Fruit fly (Drosophila melanogaster) whole organism, embryonic: ENCODE measurements around the gene CG15155.

Experiments
- Adf1 ChIP-seq: fragments of 200-800 bp; sonication (Bioruptor generic); IDR thresholded peaks from 2 replicates; pipeline ENCODE4 v1.3.6; 2022; ENCODE audit warnings: missing biosample characterization, missing genetic modification characterization
- Atf3 ChIP-seq: fragments of 200-800 bp; sonication (Bioruptor generic); optimal IDR thresholded peaks from 3 replicates; lab custom pipeline; 2016; ENCODE audit warnings: missing biosample characterization, missing genetic modification characterization
- CG10209 ChIP-seq: fragments of 200-800 bp; sonication (Bioruptor generic); optimal IDR thresholded peaks from 3 replicates; lab custom pipeline; 2017; ENCODE audit warnings: missing biosample characterization, mild to moderate bottlenecking, missing genetic modification characterization, missing genetic modification reagents
- CG10959 ChIP-seq: fragments of 200-800 bp; sonication (Bioruptor generic); IDR thresholded peaks from 2 replicates; pipeline ENCODE4 v1.3.6; 2022; ENCODE audit warnings: missing biosample characterization, missing genetic modification characterization
- CG12104 ChIP-seq: fragments of 200-800 bp; sonication (Bioruptor generic); optimal IDR thresholded peaks from 3 replicates; lab custom pipeline; 2016; ENCODE audit warnings: missing biosample characterization, missing genetic modification characterization
- CG13624 ChIP-seq: fragments of 200-800 bp; sonication (Bioruptor generic); optimal IDR thresholded peaks from 2 replicates; lab custom pipeline; 2016; ENCODE audit warnings: missing biosample characterization, missing genetic modification characterization
- CG14014 ChIP-seq: fragments of 200-800 bp; sonication (Bioruptor generic); IDR thresholded peaks from 2 replicates; pipeline ENCODE4 v1.3.6; 2022; ENCODE audit warnings: missing biosample characterization, missing genetic modification characterization
- CG14965 ChIP-seq: fragments of 200-800 bp; sonication (Bioruptor generic); optimal IDR thresholded peaks from 2 replicates; lab custom pipeline; 2016; ENCODE audit warnings: missing biosample characterization, missing genetic modification characterization, borderline replicate concordance
- CG15011 ChIP-seq: fragments of 200-800 bp; sonication (Bioruptor generic); optimal IDR thresholded peaks from 3 replicates; lab custom pipeline; 2018; ENCODE audit warnings: missing biosample characterization, mild to moderate bottlenecking, missing genetic modification characterization
- CG15514 ChIP-seq: fragments of 200-800 bp; sonication (Bioruptor generic); optimal IDR thresholded peaks from 3 replicates; lab custom pipeline; 2017; ENCODE audit warnings: missing biosample characterization, missing genetic modification characterization, mild to moderate bottlenecking, moderate library complexity, missing genetic modification reagents
- CG18764 ChIP-seq: fragments of 200-800 bp; sonication (Bioruptor generic); optimal IDR thresholded peaks from 3 replicates; lab custom pipeline; 2016; ENCODE audit warnings: missing biosample characterization, missing genetic modification characterization
- CG2129 ChIP-seq: fragments of 200-800 bp; sonication (Bioruptor generic); IDR thresholded peaks from 2 replicates; pipeline ENCODE4 v1.3.6; 2022; ENCODE audit warnings: missing biosample characterization, missing genetic modification characterization; ENCODE audit not compliant: partially characterized antibody
- CG31388 ChIP-seq: fragments of 200-800 bp; sonication (Bioruptor generic); optimal IDR thresholded peaks from 2 replicates; lab custom pipeline; 2016; ENCODE audit warnings: missing biosample characterization, missing genetic modification characterization
- CG32532 ChIP-seq: fragments of 200-800 bp; sonication (Bioruptor generic); IDR thresholded peaks from 2 replicates; pipeline ENCODE4 v1.3.6; 2022; ENCODE audit warnings: missing biosample characterization, missing genetic modification characterization
- CG3995 ChIP-seq: fragments of 200-800 bp; sonication (Bioruptor generic); optimal IDR thresholded peaks from 3 replicates; lab custom pipeline; 2016; ENCODE audit warnings: missing biosample characterization, missing genetic modification characterization
- CG4282 ChIP-seq: fragments of 200-800 bp; sonication (Bioruptor generic); optimal IDR thresholded peaks from 2 replicates; lab custom pipeline; 2016; ENCODE audit warnings: missing biosample characterization, missing genetic modification characterization
- CG5953 ChIP-seq: fragments of 200-800 bp; sonication (Bioruptor generic); IDR thresholded peaks from 2 replicates; pipeline ENCODE4 v1.3.6; 2022; ENCODE audit warnings: missing biosample characterization, missing genetic modification characterization
- CG6765 ChIP-seq: fragments of 200-800 bp; sonication (Bioruptor generic); optimal IDR thresholded peaks from 3 replicates; lab custom pipeline; 2017; ENCODE audit warnings: missing biosample characterization, mild to moderate bottlenecking, missing genetic modification characterization
- CG6813 ChIP-seq: fragments of 200-800 bp; sonication (Bioruptor generic); optimal IDR thresholded peaks from 2 replicates; lab custom pipeline; 2017; ENCODE audit warnings: missing biosample characterization, missing genetic modification characterization, mild to moderate bottlenecking, moderate library complexity, missing genetic modification reagents
- CG7372 ChIP-seq: fragments of 200-800 bp; sonication (Bioruptor generic); IDR thresholded peaks from 2 replicates; pipeline ENCODE4 v1.3.6; 2022; ENCODE audit warnings: missing biosample characterization, missing genetic modification characterization
- CG7839 ChIP-seq: fragments of 200-800 bp; sonication (Bioruptor generic); optimal IDR thresholded peaks from 3 replicates; lab custom pipeline; 2018; ENCODE audit warnings: missing biosample characterization, mild to moderate bottlenecking, missing genetic modification characterization, moderate library complexity
- CG9215 ChIP-seq: fragments of 200-800 bp; sonication (Bioruptor generic); IDR thresholded peaks from 2 replicates; pipeline ENCODE4 v1.3.6; 2022; ENCODE audit warnings: missing biosample characterization, missing genetic modification characterization
- Dll ChIP-seq: fragments of 200-800 bp; sonication (Bioruptor generic); IDR thresholded peaks from 4 replicates; pipeline ENCODE4 v1.3.6; 2022; ENCODE audit warnings: missing biosample characterization, missing genetic modification characterization; ENCODE audit not compliant: partially characterized antibody
- Dp ChIP-seq: fragments of 200-800 bp; sonication (Bioruptor generic); optimal IDR thresholded peaks from 2 replicates; lab custom pipeline; 2018; ENCODE audit warnings: missing biosample characterization, mild to moderate bottlenecking, missing genetic modification characterization, moderate library complexity
- Dref ChIP-seq: fragments of 200-800 bp; sonication (Bioruptor generic); IDR thresholded peaks from 2 replicates; pipeline ENCODE4 v1.3.6; 2022; ENCODE audit warnings: missing biosample characterization, missing genetic modification characterization
- Hr3 ChIP-seq: fragments of 200-800 bp; sonication (Bioruptor generic); optimal IDR thresholded peaks from 3 replicates; lab custom pipeline; 2016; ENCODE audit warnings: missing biosample characterization, missing genetic modification characterization
- MESR4 ChIP-seq: fragments of 200-800 bp; sonication (Bioruptor generic); optimal IDR thresholded peaks from 2 replicates; lab custom pipeline; 2018; ENCODE audit warnings: missing biosample characterization, mild to moderate bottlenecking, missing genetic modification characterization, moderate library complexity
- Myb ChIP-seq: fragments of 200-800 bp; sonication (Bioruptor generic); optimal IDR thresholded peaks from 2 replicates; lab custom pipeline; 2016; ENCODE audit warnings: missing biosample characterization, missing genetic modification characterization
- NC2α ChIP-seq: fragments of 200-800 bp; sonication (Bioruptor generic); optimal IDR thresholded peaks from 2 replicates; lab custom pipeline; 2016; ENCODE audit warnings: missing biosample characterization, missing genetic modification characterization
- PHDP ChIP-seq: fragments of 200-800 bp; sonication (Bioruptor generic); optimal IDR thresholded peaks from 3 replicates; lab custom pipeline; 2018; ENCODE audit warnings: missing biosample characterization, mild to moderate bottlenecking, missing genetic modification characterization, moderate library complexity
- Sry-β ChIP-seq: fragments of 200-800 bp; sonication (Bioruptor generic); optimal IDR thresholded peaks from 2 replicates; lab custom pipeline; 2018; ENCODE audit warnings: missing biosample characterization, mild to moderate bottlenecking, missing genetic modification characterization, moderate library complexity
- Xbp1 ChIP-seq: fragments of 200-800 bp; sonication (Bioruptor generic); optimal IDR thresholded peaks from 3 replicates; lab custom pipeline; 2016; ENCODE audit warnings: missing biosample characterization, mild to moderate bottlenecking, missing genetic modification characterization
- abd-A ChIP-seq: fragments of 200-800 bp; sonication (Bioruptor generic); optimal IDR thresholded peaks from 3 replicates; lab custom pipeline; 2019; ENCODE audit warnings: missing biosample characterization, mild to moderate bottlenecking, missing genetic modification characterization, moderate library complexity
- ap ChIP-seq: fragments of 200-800 bp; sonication (Bioruptor generic); IDR thresholded peaks from 2 replicates; pipeline ENCODE4 v1.3.6; 2022; ENCODE audit warnings: missing biosample characterization, missing genetic modification characterization
- chinmo ChIP-seq: fragments of 200-800 bp; sonication (Bioruptor generic); IDR thresholded peaks from 4 replicates; pipeline ENCODE4 v1.3.6; 2022; ENCODE audit warnings: missing biosample characterization, missing genetic modification characterization; ENCODE audit not compliant: partially characterized antibody
- chm ChIP-seq: fragments of 200-800 bp; sonication (Bioruptor generic); IDR thresholded peaks from 2 replicates; pipeline ENCODE4 v1.3.6; 2022; ENCODE audit warnings: missing biosample characterization, missing genetic modification characterization
- eyg ChIP-seq: fragments of 200-800 bp; sonication (Bioruptor generic); optimal IDR thresholded peaks from 3 replicates; lab custom pipeline; 2016; ENCODE audit warnings: missing biosample characterization, missing genetic modification characterization
- fd102C ChIP-seq: fragments of 200-800 bp; sonication (Bioruptor generic); optimal IDR thresholded peaks from 2 replicates; lab custom pipeline; 2018; ENCODE audit warnings: missing biosample characterization, mild to moderate bottlenecking, missing genetic modification characterization, moderate library complexity
- gcm2 ChIP-seq: fragments of 200-800 bp; sonication (Bioruptor generic); optimal IDR thresholded peaks from 2 replicates; lab custom pipeline; 2016; ENCODE audit warnings: missing biosample characterization, missing genetic modification characterization
- grau ChIP-seq: fragments of 200-800 bp; optimal IDR thresholded peaks from 3 replicates; lab custom pipeline; 2019; ENCODE audit warnings: missing biosample characterization, mild to moderate bottlenecking, missing genetic modification characterization, moderate library complexity
- nau ChIP-seq: fragments of 200-800 bp; sonication (Bioruptor generic); optimal IDR thresholded peaks from 3 replicates; lab custom pipeline; 2017; ENCODE audit warnings: missing biosample characterization, mild to moderate bottlenecking, missing genetic modification characterization, missing genetic modification reagents
- pita ChIP-seq: fragments of 200-800 bp; sonication (Bioruptor generic); optimal IDR thresholded peaks from 2 replicates; lab custom pipeline; 2017; ENCODE audit warnings: missing biosample characterization, mild to moderate bottlenecking, missing genetic modification characterization
- repo ChIP-seq: fragments of 200-800 bp; sonication (Bioruptor generic); optimal IDR thresholded peaks from 2 replicates; lab custom pipeline; 2016; ENCODE audit warnings: missing biosample characterization, missing genetic modification characterization
- row ChIP-seq: fragments of 200-800 bp; sonication (Bioruptor generic); IDR thresholded peaks from 3 replicates; pipeline ENCODE4 v1.3.6; 2022; ENCODE audit warnings: missing biosample characterization, missing genetic modification characterization
- tin ChIP-seq: fragments of 200-800 bp; sonication (Bioruptor generic); optimal IDR thresholded peaks from 3 replicates; lab custom pipeline; 2016; ENCODE audit warnings: missing biosample characterization, missing genetic modification characterization
- unc-4 ChIP-seq: fragments of 200-800 bp; sonication (Bioruptor generic); IDR thresholded peaks from 2 replicates; pipeline ENCODE4 v1.3.6; 2022; ENCODE audit warnings: missing biosample characterization, missing genetic modification characterization; ENCODE audit not compliant: partially characterized antibody
- vnd ChIP-seq: fragments of 200-800 bp; sonication (Bioruptor generic); IDR thresholded peaks from 3 replicates; pipeline ENCODE4 v1.3.6; 2022; ENCODE audit warnings: missing biosample characterization, missing genetic modification characterization; ENCODE audit not compliant: partially characterized antibody
- yki ChIP-seq: fragments of >200 bp; optimal IDR thresholded peaks from 3 replicates; lab custom pipeline; 2018
- zen ChIP-seq: fragments of 200-800 bp; sonication (Bioruptor generic); optimal IDR thresholded peaks from 3 replicates; lab custom pipeline; 2018; ENCODE audit warnings: missing biosample characterization, mild to moderate bottlenecking, missing genetic modification characterization, moderate library complexity
- zf30C ChIP-seq: fragments of 200-800 bp; sonication (Bioruptor generic); optimal IDR thresholded peaks from 3 replicates; lab custom pipeline; 2018; ENCODE audit warnings: missing biosample characterization, mild to moderate bottlenecking, missing genetic modification characterization

CG15155 gene

dm6 chr2L:18152172-18152639, 2.4 kb upstream of the CG15155 start, which contains the start of gene Socs36E (continued):
- TF ChIP-seq CG7372 (GFP tag; lab: Robert Waterston, UW) = no peak
- no peak for TF ChIP-seq CG9215 (GFP tag; lab: Robert Waterston, UW)
- TF ChIP-seq Dp (GFP tag; lab: Kevin White, UChicago) = peak; percentile 63
- peak; percentile 90 for TF ChIP-seq chm (GFP tag; lab: Robert Waterston, UW)
- no peak for TF ChIP-seq eyg (GFP tag; lab: Kevin White, UChicago)
- peak; percentile 97 for TF ChIP-seq Hr3 (GFP tag; lab: Kevin White, UChicago)
- TF ChIP-seq Dll (GFP tag; lab: Robert Waterston, UW) = peak; percentile 32; the same call in 2 of the 4 replicates
- TF ChIP-seq vnd (GFP tag; lab: Robert Waterston, UW) = no peak
- peak; percentile 45 for TF ChIP-seq PHDP (tag; lab: Kevin White, UChicago)
- TF ChIP-seq CG6813 = no peak
- TF ChIP-seq zen (tag; lab: Kevin White, UChicago) = peak; percentile 95
- TF ChIP-seq Dref (GFP tag; lab: Robert Waterston, UW) = peak; percentile 50
- TF ChIP-seq zf30C (GFP tag; lab: Kevin White, UChicago) = peak; percentile 24
- TF ChIP-seq tin (GFP tag; lab: Kevin White, UChicago) = peak; percentile 15
- TF ChIP-seq MESR4 (GFP tag; lab: Kevin White, UChicago) = peak; percentile 62
- TF ChIP-seq CG5953 (GFP tag; lab: Robert Waterston, UW) = 0 out of 2 replicates have a peak, but pooled peaks have one; percentile 19
- TF ChIP-seq CG6765 (GFP tag; lab: Kevin White, UChicago) = no peak
- TF ChIP-seq ap (GFP tag; lab: Robert Waterston, UW) = no peak
- peak; percentile 24 for TF ChIP-seq Atf3 (GFP tag; lab: Kevin White, UChicago)
- peak; percentile 28 for TF ChIP-seq CG4282 (GFP tag; lab: Kevin White, UChicago)
- peak; percentile 86; the same call in 2 of the 4 replicates for TF ChIP-seq chinmo (GFP tag; lab: Robert Waterston, UW)
- TF ChIP-seq yki = peak; percentile 25
- no peak for TF ChIP-seq CG10209 (GFP tag; lab: Kevin White, UChicago)
- peak; percentile 95 for TF ChIP-seq abd-A (tag; lab: Kevin White, UChicago)
- peak; percentile 51 for TF ChIP-seq grau (tag; lab: Kevin White, UChicago)
- TF ChIP-seq CG3995 (GFP tag; lab: Kevin White, UChicago) = peak; percentile 55
- TF ChIP-seq CG14014 = no peak
- TF ChIP-seq Adf1 (GFP tag; lab: Robert Waterston, UW) = peak; percentile 23; the same call in 1 of the 2 replicates
- TF ChIP-seq nau (GFP tag; lab: Kevin White, UChicago) = no peak
- TF ChIP-seq Myb (GFP tag; lab: Kevin White, UChicago) = peak; percentile 92
- peak; percentile 8 for TF ChIP-seq CG18764
- TF ChIP-seq repo (GFP tag; lab: Kevin White, UChicago) = peak; percentile 59
- TF ChIP-seq unc-4 (GFP tag; lab: Robert Waterston, UW) = peak; percentile 60
- TF ChIP-seq CG15011 (GFP tag; lab: Kevin White, UChicago) = no peak
- peak; percentile 43 for TF ChIP-seq CG13624 (GFP tag; lab: Kevin White, UChicago)
- no peak for TF ChIP-seq CG14965 (GFP tag; lab: Kevin White, UChicago)
- no peak for TF ChIP-seq CG2129
- peak; percentile 43 for TF ChIP-seq Xbp1 (GFP tag; lab: Kevin White, UChicago)
- TF ChIP-seq row (GFP tag; lab: Robert Waterston, UW) = peak; percentile 53
- TF ChIP-seq CG12104 (GFP tag; lab: Kevin White, UChicago) = no peak
- TF ChIP-seq CG32532 (GFP tag; lab: Robert Waterston, UW) = peak; percentile 47
- TF ChIP-seq CG7839 (tag; lab: Kevin White, UChicago) = peak; percentile 22
- TF ChIP-seq pita = peak; percentile 100
- no peak for TF ChIP-seq CG31388 (GFP tag; lab: Kevin White, UChicago)
- TF ChIP-seq CG15514 (GFP tag; lab: Kevin White, UChicago) = peak; percentile 87
- peak; percentile 19 for TF ChIP-seq gcm2 (GFP tag; lab: Kevin White, UChicago)
- peak; percentile 33; the same call in 1 of the 2 replicates for TF ChIP-seq CG10959
- peak; percentile 82 for TF ChIP-seq Sry-β (GFP tag; lab: Kevin White, UChicago)
- TF ChIP-seq fd102C (GFP tag; lab: Kevin White, UChicago) = no peak
- peak; percentile 42 for TF ChIP-seq NC2α (GFP tag; lab: Kevin White, UChicago)
